ENCODE assay signal across 1 fruit fly cellular context in the genomic region with DNA sequence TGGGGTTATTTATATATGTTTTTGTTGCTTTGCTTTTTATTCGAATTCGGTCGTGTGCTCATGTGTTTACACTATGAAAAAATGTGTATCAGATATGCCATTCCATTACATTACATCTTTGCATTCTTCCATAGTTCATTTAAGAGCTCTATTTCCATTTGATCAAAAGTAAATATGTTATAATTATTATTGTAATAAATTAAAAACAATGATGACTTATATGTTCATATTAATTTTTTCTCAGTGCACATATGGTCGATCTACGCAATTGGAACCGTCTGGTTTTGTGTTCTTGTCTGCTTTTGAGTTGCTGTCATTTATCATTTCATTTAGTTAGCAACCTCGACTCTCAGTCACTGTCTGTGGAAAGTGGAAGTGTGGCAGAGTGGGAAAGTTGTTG.
TF ChIP-seq lines count a peak whose summit lies in the region.

No protein-coding gene starts in this region.

TF ChIP-seq in whole organism, embryonic, 481 proteins besides CTCF, POLR2A, EP300 and RAD21 (continued from another document):
- TF ChIP-seq CG6654 (GFP tag; optimal IDR thresholded peaks at IDR 0.05; lab: Kevin White, UChicago): peak; percentile 42
- TF ChIP-seq Six4 (GFP tag; optimal IDR thresholded peaks at IDR 0.05; lab: Kevin White, UChicago): peak; percentile 89
- peak; percentile 91 for TF ChIP-seq tap (tag; optimal IDR thresholded peaks at IDR 0.05; lab: Kevin White, UChicago)
- peak; percentile 65 for TF ChIP-seq psq (GFP tag; optimal IDR thresholded peaks at IDR 0.05; lab: Kevin White, UChicago)
- TF ChIP-seq CG9932 (GFP tag; IDR thresholded peaks at IDR 0.05; lab: Robert Waterston, UW): peak; percentile 76
- TF ChIP-seq insv (GFP tag; optimal IDR thresholded peaks at IDR 0.05; lab: Kevin White, UChicago): peak in 1 of 2 experiments; percentile 38
- no peak for TF ChIP-seq yki (optimal IDR thresholded peaks at IDR 0.05; lab: Kevin White, UChicago)
- no peak for TF ChIP-seq CG12769 (tag; optimal IDR thresholded peaks at IDR 0.05; lab: Kevin White, UChicago)
- peak; percentile 8 for TF ChIP-seq CG12236 (GFP tag; optimal IDR thresholded peaks at IDR 0.05; lab: Kevin White, UChicago)
- TF ChIP-seq sens-2 (GFP tag; IDR thresholded peaks at IDR 0.05; lab: Robert Waterston, UW): peak; percentile 91
- TF ChIP-seq Hmr (GFP tag; optimal IDR thresholded peaks at IDR 0.05; lab: Kevin White, UChicago): peak; percentile 76
- TF ChIP-seq tup (GFP tag; optimal IDR thresholded peaks at IDR 0.05; lab: Kevin White, UChicago): peak; percentile 55
- peak; percentile 83 for TF ChIP-seq CG16815 (GFP tag; optimal IDR thresholded peaks at IDR 0.05; lab: Kevin White, UChicago)
- TF ChIP-seq cad (GFP tag; optimal IDR thresholded peaks at IDR 0.05; lab: Kevin White, UChicago): no peak
- TF ChIP-seq CG9797 (GFP tag; optimal IDR thresholded peaks at IDR 0.05; lab: Kevin White, UChicago): peak; percentile 7
- TF ChIP-seq tgo (GFP tag; IDR thresholded peaks at IDR 0.05; lab: Robert Waterston, UW): peak; percentile 93
- TF ChIP-seq sr (GFP tag; IDR thresholded peaks at IDR 0.05; lab: Robert Waterston, UW): no peak; the same call in 2 of the 3 replicates
- peak; percentile 87 for TF ChIP-seq CG11093 (GFP tag; IDR thresholded peaks at IDR 0.05; lab: Robert Waterston, UW)
- peak; percentile 92 for TF ChIP-seq phol (tag; optimal IDR thresholded peaks at IDR 0.05; lab: Kevin White, UChicago)
- peak; percentile 19 for TF ChIP-seq CG8089 (GFP tag; optimal IDR thresholded peaks at IDR 0.05; lab: Kevin White, UChicago)
- peak; percentile 78 for TF ChIP-seq CG17568 (GFP tag; optimal IDR thresholded peaks at IDR 0.05; lab: Kevin White, UChicago)
- TF ChIP-seq CG3847 (GFP tag; IDR thresholded peaks at IDR 0.05; lab: Robert Waterston, UW): peak; percentile 77
- TF ChIP-seq CG6854 (GFP tag; optimal IDR thresholded peaks at IDR 0.05; lab: Kevin White, UChicago): peak; percentile 69
- no peak for TF ChIP-seq fru (optimal IDR thresholded peaks at IDR 0.05; lab: Kevin White, UChicago)
- peak; percentile 96 for TF ChIP-seq HLH3B (GFP tag; IDR thresholded peaks at IDR 0.05; lab: Robert Waterston, UW)
